Worm (Caenorhabditis elegans): ENCODE measurements around the gene C15F1.1.

- TF ChIP-seq snpc-1.1 (tag; optimal IDR thresholded peaks at IDR 0.05; ENCODE audit: insufficient read depth): no peak
- no peak for TF ChIP-seq mxl-1 (tag; optimal IDR thresholded peaks at IDR 0.05)
- TF ChIP-seq sea-2 (GFP tag; IDR thresholded peaks at IDR 0.05): no peak
- TF ChIP-seq unc-62 (GFP tag; optimal IDR thresholded peaks at IDR 0.05): no peak
Observed at ce11 chrII:6958136-6958535, 31.5 kb upstream of the C15F1.1 start.

All from whole organism, young adult.